Worm (Caenorhabditis elegans): ENCODE results near the gene F40F12.3.

F40F12.3 gene

ce11 chrIII:9920764-9921163 is at the start of gene F40F12.3:
Gene F40F12.3 (minus strand): TSS chrIII:9920864.
- TF ChIP-seq jun-1 (tag; optimal IDR thresholded peaks at IDR 0.05) (no peak), dve-1 (tag; optimal IDR thresholded peaks at IDR 0.05; ENCODE audit: insufficient read depth) (no peak), F49E8.2 (tag; optimal IDR thresholded peaks at IDR 0.05; ENCODE audit: borderline replicate concordance) (no peak), D1046.2 (GFP tag; IDR thresholded peaks at IDR 0.05) (no peak), ces-1 (GFP tag; optimal IDR thresholded peaks at IDR 0.05) (no peak), snpc-4 (tag; optimal IDR thresholded peaks at IDR 0.05) (no peak), madf-5 (GFP tag; IDR thresholded peaks at IDR 0.05) (no peak), Y48G9A.11 (GFP tag; IDR thresholded peaks at IDR 0.05) (no peak)

DNA sequence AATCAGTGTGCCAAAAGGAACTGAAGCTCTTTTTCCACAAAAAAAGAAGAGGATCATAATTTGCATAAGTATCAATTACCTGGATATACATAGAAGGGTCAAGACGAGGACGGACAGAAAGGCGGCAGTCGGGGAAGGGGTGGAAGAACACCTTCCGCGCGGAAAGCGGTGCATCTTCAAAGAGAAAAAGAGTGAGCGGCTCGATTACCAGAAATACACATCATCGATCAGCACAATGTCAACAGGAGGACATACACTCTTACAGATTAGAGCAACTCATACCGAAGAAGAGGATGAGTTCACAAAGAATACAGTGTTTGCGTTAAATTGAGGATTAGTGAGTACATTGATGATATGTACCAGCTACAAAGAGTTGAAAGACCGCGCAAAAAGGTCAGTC is 48.7 kb upstream of the F40F12.3 start:
- TF ChIP-seq aha-1 (tag) (peak; percentile 90), fkh-10 (GFP tag; optimal IDR thresholded peaks at IDR 0.05) (no peak)

DNA sequence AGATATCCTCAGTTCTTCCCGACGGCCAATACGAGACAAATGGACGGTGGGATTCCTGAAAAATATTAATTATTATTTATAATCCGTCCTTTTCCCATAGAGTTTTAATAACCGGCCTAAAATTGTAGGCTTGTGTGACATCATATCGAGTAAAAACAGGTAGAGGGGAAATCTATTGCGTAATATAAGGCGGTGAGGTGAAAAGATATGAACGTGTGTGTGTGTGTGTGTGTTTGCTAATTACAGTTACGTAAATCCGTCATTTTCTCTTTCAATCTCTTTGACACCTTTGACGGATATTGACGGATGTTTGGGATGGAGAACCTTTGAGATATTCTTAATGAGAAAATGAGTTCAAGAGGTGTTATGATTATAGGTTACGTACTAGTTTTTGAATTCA is 44.8 kb upstream of the F40F12.3 start:
- TF ChIP-seq nhr-6 (tag; optimal IDR thresholded peaks at IDR 0.05) = no peak

DNA sequence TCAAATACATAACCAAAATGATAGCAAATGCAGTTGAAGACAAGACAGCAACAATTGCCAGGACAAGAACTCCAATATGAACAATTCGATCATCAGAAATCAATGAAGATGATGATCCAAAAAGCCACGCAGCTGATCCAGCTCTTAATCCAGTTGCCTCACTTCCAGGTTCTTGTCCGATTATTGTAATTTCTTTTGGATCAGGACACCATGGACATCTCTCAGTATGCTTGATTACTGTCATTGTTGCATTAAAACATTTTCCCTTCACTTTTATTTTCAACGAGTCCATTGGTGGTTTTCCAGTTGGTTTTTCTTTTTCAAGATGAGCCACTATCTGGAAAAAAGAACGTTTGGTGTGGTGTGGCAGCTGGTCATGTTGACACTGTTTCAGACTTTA is 43.8 kb upstream of the F40F12.3 start:
- TF ChIP-seq lin-29 (GFP tag; IDR thresholded peaks at IDR 0.05) = no peak
- no peak for TF ChIP-seq nhr-28 (tag; optimal IDR thresholded peaks at IDR 0.05)
- no peak for TF ChIP-seq rbr-2 (tag; optimal IDR thresholded peaks at IDR 0.05)
- TF ChIP-seq zfp-3 (GFP tag; conservative IDR thresholded peaks at IDR 0.05) = no peak
- peak; percentile 70 for TF ChIP-seq aha-1 (tag)
- TF ChIP-seq unc-62 (GFP tag; optimal IDR thresholded peaks at IDR 0.05 in 1 of 2) = peak in 1 of 2 experiments; percentile 57
- no peak for TF ChIP-seq unc-62 (tag; optimal IDR thresholded peaks at IDR 0.05)
- TF ChIP-seq lin-13 (GFP tag; optimal IDR thresholded peaks at IDR 0.05) = no peak
- TF ChIP-seq R02D3.7 (tag; optimal IDR thresholded peaks at IDR 0.05) = no peak
- TF ChIP-seq daf-19 (GFP tag; conservative IDR thresholded peaks at IDR 0.05) = no peak
- no peak for TF ChIP-seq nhr-10 (tag; optimal IDR thresholded peaks at IDR 0.05)
- no peak for TF ChIP-seq lsy-2 (tag; optimal IDR thresholded peaks at IDR 0.05)
- TF ChIP-seq snpc-4 (tag; optimal IDR thresholded peaks at IDR 0.05) = no peak
- TF ChIP-seq php-3 (GFP tag; IDR thresholded peaks at IDR 0.05) = no peak
- no peak for TF ChIP-seq dmd-9 (GFP tag; IDR thresholded peaks at IDR 0.05)
- no peak for TF ChIP-seq duxl-1 (tag; optimal IDR thresholded peaks at IDR 0.05; ENCODE audit: poor library complexity)
- TF ChIP-seq mxl-2 (GFP tag; conservative IDR thresholded peaks at IDR 0.05) = no peak

- TF ChIP-seq lin-38 (GFP tag; IDR thresholded peaks at IDR 0.05) = no peak
- 0 out of 2 replicates have a peak, but pooled peaks have one; percentile 42 for TF ChIP-seq ZK337.2 (GFP tag; IDR thresholded peaks at IDR 0.05)
- no peak for TF ChIP-seq hlh-30 (tag; optimal IDR thresholded peaks at IDR 0.05; ENCODE audit: insufficient read depth)
- 0 out of 2 replicates have a peak, but pooled peaks have one; percentile 19 for TF ChIP-seq T26A8.4 (GFP tag; IDR thresholded peaks at IDR 0.05)
These were observed 42.8 kb upstream of the F40F12.3 start for ce11 chrIII:9963447-9963846.

DNA sequence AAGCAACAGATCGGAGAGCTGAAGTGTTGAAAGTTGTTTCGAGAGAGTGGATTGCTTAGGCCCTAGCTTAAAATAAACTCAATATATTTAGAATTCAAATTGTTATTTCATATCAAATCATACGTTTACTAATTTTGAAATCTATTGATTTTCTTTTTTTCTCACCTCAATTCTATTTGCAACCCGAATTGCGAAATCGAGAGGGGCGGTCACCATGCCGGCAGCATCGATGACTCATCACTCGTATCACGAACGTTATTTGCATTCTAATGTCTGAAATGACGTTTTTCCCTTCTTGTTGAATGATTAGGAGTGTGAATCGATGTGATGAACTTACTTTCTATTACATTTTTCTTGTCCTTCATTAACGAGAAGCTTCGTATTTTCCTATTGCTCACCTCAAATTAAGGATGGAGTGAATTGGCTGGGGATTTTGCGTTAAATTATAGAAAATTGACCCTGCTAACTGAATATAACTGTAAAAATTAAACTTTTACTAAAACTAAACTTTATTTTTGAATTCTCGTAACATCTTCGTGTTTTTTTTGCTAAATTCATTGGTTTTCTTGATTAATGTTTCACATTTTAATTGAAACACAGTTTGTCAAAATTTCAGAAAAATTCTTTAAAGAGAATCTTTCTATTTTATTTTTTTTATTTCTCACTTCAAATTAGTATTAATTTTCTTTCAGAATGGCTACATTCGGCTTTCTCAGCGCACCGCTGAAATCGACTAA is 36.2 kb upstream of the F40F12.3 start, which contains the start of gene alx-1:
Gene alx-1, plus strand, starts transcription at position 687 of the 737 bp plus-strand sequence.
- TF ChIP-seq jun-1 (tag; optimal IDR thresholded peaks at IDR 0.05) (peak; percentile 19), D1046.2 (GFP tag; IDR thresholded peaks at IDR 0.05) (no peak), unc-62 (GFP tag; optimal IDR thresholded peaks at IDR 0.05 in 1 of 2) (peak in 1 of 2 experiments; percentile 63), unc-62 (tag; optimal IDR thresholded peaks at IDR 0.05) (no peak), F49E8.2 (tag; optimal IDR thresholded peaks at IDR 0.05; ENCODE audit: borderline replicate concordance) (no peak), mep-1 (tag; optimal IDR thresholded peaks at IDR 0.05) (no peak), dmd-9 (GFP tag; IDR thresholded peaks at IDR 0.05) (no peak), spr-1 (tag; optimal IDR thresholded peaks at IDR 0.05) (no peak), daf-16 (GFP tag; optimal IDR thresholded peaks at IDR 0.05) (no peak), daf-16 (tag; optimal IDR thresholded peaks at IDR 0.05) (peak; percentile 49), nhr-6 (tag; optimal IDR thresholded peaks at IDR 0.05) (peak; percentile 35), hlh-11 (tag; optimal IDR thresholded peaks at IDR 0.05) (peak; percentile 23), hlh-30 (tag; optimal IDR thresholded peaks at IDR 0.05; ENCODE audit: insufficient read depth) (peak; percentile 53), mes-2 (tag; optimal IDR thresholded peaks at IDR 0.05; ENCODE audit: poor library complexity, severe bottlenecking) (peak; percentile 49), daf-8 (GFP tag; IDR thresholded peaks at IDR 0.05) (no peak), pqm-1 (tag; optimal IDR thresholded peaks at IDR 0.05) (peak; percentile 62), dve-1 (tag; optimal IDR thresholded peaks at IDR 0.05; ENCODE audit: insufficient read depth) (peak; percentile 31), zag-1 (tag; optimal IDR thresholded peaks at IDR 0.05) (no peak), mxl-3 (GFP tag; optimal IDR thresholded peaks at IDR 0.05) (peak; percentile 58), nhr-28 (tag; optimal IDR thresholded peaks at IDR 0.05) (peak; percentile 14)
